Fruit fly (Drosophila melanogaster) whole organism, embryonic: ENCODE results near the gene Arpc1.
A peak's percentile ranks its signal among the peaks of the same experiment; 100 is the strongest.

Experiments
- ATbp ChIP-seq: fragments of 200-800 bp; sonication (Bioruptor generic); optimal IDR thresholded peaks from 2 replicates; lab custom pipeline; 2017; ENCODE audit warnings: missing biosample characterization, mild to moderate bottlenecking, missing genetic modification characterization, missing genetic modification reagents
- B-H1 ChIP-seq: fragments of 200-800 bp; sonication (Bioruptor generic); IDR thresholded peaks from 3 replicates; pipeline ENCODE4 v1.3.6; 2022; ENCODE audit warnings: missing biosample characterization, missing genetic modification characterization
- Blimp-1 ChIP-seq: fragments of 200-800 bp; sonication (Bioruptor generic); optimal IDR thresholded peaks from 3 replicates; lab custom pipeline; 2018; ENCODE audit warnings: missing biosample characterization, missing genetic modification characterization, mild to moderate bottlenecking, moderate library complexity, missing genetic modification reagents
- CG10209 ChIP-seq: fragments of 200-800 bp; sonication (Bioruptor generic); optimal IDR thresholded peaks from 3 replicates; lab custom pipeline; 2017; ENCODE audit warnings: missing biosample characterization, mild to moderate bottlenecking, missing genetic modification characterization, missing genetic modification reagents
- CG10565 ChIP-seq: fragments of 200-800 bp; sonication (Bioruptor generic); optimal IDR thresholded peaks from 3 replicates; lab custom pipeline; 2016; ENCODE audit warnings: missing biosample characterization, mild to moderate bottlenecking, missing genetic modification characterization
- CG11398 ChIP-seq: fragments of 200-800 bp; sonication (Bioruptor generic); optimal IDR thresholded peaks from 2 replicates; lab custom pipeline; 2016; ENCODE audit warnings: missing biosample characterization, missing genetic modification characterization
- CG13123 ChIP-seq: fragments of 200-800 bp; sonication (Bioruptor generic); optimal IDR thresholded peaks from 2 replicates; lab custom pipeline; 2016; ENCODE audit warnings: missing biosample characterization, missing genetic modification characterization
- CG13775 ChIP-seq: fragments of 200-800 bp; sonication (Bioruptor generic); optimal IDR thresholded peaks from 3 replicates; lab custom pipeline; 2017; ENCODE audit warnings: missing biosample characterization, mild to moderate bottlenecking, missing genetic modification characterization
- CG15514 ChIP-seq: fragments of 200-800 bp; sonication (Bioruptor generic); optimal IDR thresholded peaks from 3 replicates; lab custom pipeline; 2017; ENCODE audit warnings: missing biosample characterization, missing genetic modification characterization, mild to moderate bottlenecking, moderate library complexity, missing genetic modification reagents
- CG16815 ChIP-seq: fragments of 200-800 bp; sonication (Bioruptor generic); optimal IDR thresholded peaks from 3 replicates; lab custom pipeline; 2017; ENCODE audit warnings: missing biosample characterization, mild to moderate bottlenecking, missing genetic modification characterization
- CG17359 ChIP-seq: fragments of 200-800 bp; sonication (Bioruptor generic); optimal IDR thresholded peaks from 3 replicates; lab custom pipeline; 2018; ENCODE audit warnings: missing biosample characterization, mild to moderate bottlenecking, missing genetic modification characterization, moderate library complexity
- CG17361 ChIP-seq: fragments of 200-800 bp; sonication (Bioruptor generic); IDR thresholded peaks from 3 replicates; pipeline ENCODE4 v1.3.6; 2022; ENCODE audit warnings: missing biosample characterization, missing genetic modification characterization
- CG17568 ChIP-seq: fragments of 200-800 bp; sonication (Bioruptor generic); optimal IDR thresholded peaks from 2 replicates; lab custom pipeline; 2018; ENCODE audit warnings: missing biosample characterization, mild to moderate bottlenecking, missing genetic modification characterization, moderate library complexity
- CG17802 ChIP-seq: fragments of 200-800 bp; sonication (Bioruptor generic); optimal IDR thresholded peaks from 2 replicates; lab custom pipeline; 2018; ENCODE audit warnings: missing biosample characterization, mild to moderate bottlenecking, missing genetic modification characterization, moderate library complexity
- CG2875 ChIP-seq: fragments of 200-800 bp; sonication (Bioruptor generic); optimal IDR thresholded peaks from 2 replicates; lab custom pipeline; 2017; ENCODE audit warnings: missing biosample characterization, mild to moderate bottlenecking, missing genetic modification characterization, missing genetic modification reagents
- CG3163 ChIP-seq: fragments of 200-800 bp; sonication (Bioruptor generic); optimal IDR thresholded peaks from 3 replicates; lab custom pipeline; 2016; ENCODE audit warnings: missing biosample characterization, missing genetic modification characterization
- CG4328 ChIP-seq: fragments of 200-800 bp; sonication (Bioruptor generic); optimal IDR thresholded peaks from 3 replicates; lab custom pipeline; 2017; ENCODE audit warnings: missing biosample characterization, missing genetic modification reagents, missing genetic modification characterization
- CG7745 ChIP-seq: fragments of 200-800 bp; sonication (Bioruptor generic); optimal IDR thresholded peaks from 2 replicates; lab custom pipeline; 2018; ENCODE audit warnings: missing biosample characterization, mild to moderate bottlenecking, missing genetic modification characterization, moderate library complexity
- CG8089 ChIP-seq: fragments of 200-800 bp; sonication (Bioruptor generic); optimal IDR thresholded peaks from 3 replicates; lab custom pipeline; 2016; ENCODE audit warnings: missing biosample characterization, missing genetic modification characterization
- CG8281 ChIP-seq: fragments of 200-800 bp; sonication (Bioruptor generic); optimal IDR thresholded peaks from 2 replicates; lab custom pipeline; 2018; ENCODE audit warnings: missing biosample characterization, mild to moderate bottlenecking, missing genetic modification characterization, moderate library complexity
- Dll ChIP-seq: fragments of 200-800 bp; sonication (Bioruptor generic); IDR thresholded peaks from 4 replicates; pipeline ENCODE4 v1.3.6; 2022; ENCODE audit warnings: missing biosample characterization, missing genetic modification characterization; ENCODE audit not compliant: partially characterized antibody
- Dp ChIP-seq: fragments of 200-800 bp; sonication (Bioruptor generic); optimal IDR thresholded peaks from 2 replicates; lab custom pipeline; 2018; ENCODE audit warnings: missing biosample characterization, mild to moderate bottlenecking, missing genetic modification characterization, moderate library complexity
- Ets65A ChIP-seq: fragments of 200-800 bp; sonication (Bioruptor generic); peaks from one replicate; lab custom pipeline; 2016; ENCODE audit warnings: missing biosample characterization, missing genetic modification characterization
- Gug ChIP-seq: fragments of 200-800 bp; sonication (Bioruptor generic); IDR thresholded peaks from 4 replicates; pipeline ENCODE4 v1.3.6; 2022; ENCODE audit warnings: missing biosample characterization, missing genetic modification characterization
- NC2α ChIP-seq: fragments of 200-800 bp; sonication (Bioruptor generic); optimal IDR thresholded peaks from 2 replicates; lab custom pipeline; 2016; ENCODE audit warnings: missing biosample characterization, missing genetic modification characterization
- Oaz ChIP-seq: fragments of 200-800 bp; sonication (Bioruptor generic); IDR thresholded peaks from 2 replicates; pipeline ENCODE4 v1.3.6; 2022; ENCODE audit warnings: missing biosample characterization, missing genetic modification characterization
- Rfx ChIP-seq: fragments of 200-800 bp; sonication (Bioruptor generic); IDR thresholded peaks from 2 replicates; pipeline ENCODE4 v1.3.6; 2022; ENCODE audit warnings: missing biosample characterization, missing genetic modification characterization
- Side ChIP-seq: fragments of 200-800 bp; sonication (Bioruptor generic); optimal IDR thresholded peaks from 2 replicates; lab custom pipeline; 2016; ENCODE audit warnings: missing biosample characterization, missing genetic modification characterization
- Ssrp ChIP-seq: fragments of 200-800 bp; sonication (Bioruptor generic); optimal IDR thresholded peaks from 2 replicates; lab custom pipeline; 2018; ENCODE audit warnings: missing biosample characterization, mild to moderate bottlenecking, missing genetic modification characterization, moderate library complexity
- Stat92E ChIP-seq, 3 experiments: fragments of >200 bp in 2 of 3; fragments of 200-800 bp in 1 of 3; sonication (Bioruptor generic) in 1 of 3; optimal IDR thresholded peaks; 2 replicates each; lab custom pipeline; 2017 to 2019; ENCODE audit warnings: missing biosample characterization in 3 of 3, missing genetic modification characterization in 3 of 3, mild to moderate bottlenecking in 1 of 3, moderate library complexity in 1 of 3
- ash1 ChIP-seq: fragments of 200-800 bp; sonication (Bioruptor generic); optimal IDR thresholded peaks from 2 replicates; lab custom pipeline; 2018; ENCODE audit warnings: missing biosample characterization, mild to moderate bottlenecking, missing genetic modification characterization
- br ChIP-seq: fragments of >200 bp; optimal IDR thresholded peaks from 2 replicates; lab custom pipeline; 2017
- ci ChIP-seq: fragments of 200-800 bp; sonication (Bioruptor generic); IDR thresholded peaks from 3 replicates; pipeline ENCODE4 v1.3.6; 2022; ENCODE audit warnings: missing biosample characterization, missing genetic modification characterization
- dimm ChIP-seq: fragments of 200-800 bp; sonication (Bioruptor generic); IDR thresholded peaks from 2 replicates; pipeline ENCODE4 v1.3.6; 2022; ENCODE audit warnings: missing biosample characterization, missing genetic modification characterization
- emc ChIP-seq: fragments of 200-800 bp; sonication (Bioruptor generic); optimal IDR thresholded peaks from 2 replicates; lab custom pipeline; 2016; ENCODE audit warnings: missing biosample characterization, missing genetic modification characterization
- fd102C ChIP-seq: fragments of 200-800 bp; sonication (Bioruptor generic); optimal IDR thresholded peaks from 2 replicates; lab custom pipeline; 2018; ENCODE audit warnings: missing biosample characterization, mild to moderate bottlenecking, missing genetic modification characterization, moderate library complexity
- gro ChIP-seq: fragments of 200-800 bp; sonication (Bioruptor generic); optimal IDR thresholded peaks from 2 replicates; lab custom pipeline; 2016; ENCODE audit warnings: missing biosample characterization, missing genetic modification characterization
- hbn ChIP-seq: fragments of 200-800 bp; sonication (Bioruptor generic); IDR thresholded peaks from 2 replicates; pipeline ENCODE4 v1.3.6; 2022; ENCODE audit warnings: missing biosample characterization, missing genetic modification characterization; ENCODE audit not compliant: partially characterized antibody
- mirr ChIP-seq: fragments of 200-800 bp; sonication (Bioruptor generic); optimal IDR thresholded peaks from 3 replicates; lab custom pipeline; 2018; ENCODE audit warnings: missing biosample characterization, mild to moderate bottlenecking, missing genetic modification characterization
- nerfin-2 ChIP-seq: fragments of 200-800 bp; sonication (Bioruptor generic); IDR thresholded peaks from 2 replicates; pipeline ENCODE4 v1.3.6; 2022; ENCODE audit warnings: missing biosample characterization, missing genetic modification characterization; ENCODE audit not compliant: partially characterized antibody
- nom ChIP-seq: fragments of 200-800 bp; sonication (Bioruptor generic); optimal IDR thresholded peaks from 2 replicates; lab custom pipeline; 2017; ENCODE audit warnings: missing biosample characterization, missing genetic modification characterization, mild to moderate bottlenecking, moderate library complexity, missing genetic modification reagents
- pfk ChIP-seq: fragments of 200-800 bp; sonication (Bioruptor generic); optimal IDR thresholded peaks from 2 replicates; lab custom pipeline; 2018; ENCODE audit warnings: missing biosample characterization, mild to moderate bottlenecking, missing genetic modification characterization, moderate library complexity
- pum ChIP-seq: fragments of 200-800 bp; sonication (Bioruptor generic); optimal IDR thresholded peaks from 2 replicates; lab custom pipeline; 2016; ENCODE audit warnings: missing biosample characterization, missing genetic modification characterization
- pzg ChIP-seq: fragments of 200-800 bp; sonication (Bioruptor generic); optimal IDR thresholded peaks from 3 replicates; lab custom pipeline; 2018; ENCODE audit warnings: missing biosample characterization, mild to moderate bottlenecking, missing genetic modification characterization, moderate library complexity
- sens ChIP-seq: fragments of 200-800 bp; sonication (Bioruptor generic); peaks from one replicate; lab custom pipeline; 2016; ENCODE audit warnings: missing biosample characterization, missing genetic modification characterization
- sug ChIP-seq: fragments of 200-800 bp; optimal IDR thresholded peaks from 2 replicates; lab custom pipeline; 2019; ENCODE audit warnings: missing biosample characterization, mild to moderate bottlenecking, missing genetic modification characterization, moderate library complexity
- tap ChIP-seq: fragments of 200-800 bp; optimal IDR thresholded peaks from 3 replicates; lab custom pipeline; 2019; ENCODE audit warnings: missing biosample characterization, mild to moderate bottlenecking, missing genetic modification characterization, moderate library complexity

The Arpc1 gene

dm6 chr2L:13835002-13835910 lies 5.7 kb upstream of the Arpc1 start, which contains the start of the genes mRpS23 and CenG1A (continued):
- TF ChIP-seq CG8281 (tag; lab: Kevin White, UChicago) = peak; percentile 96
- TF ChIP-seq Ssrp (tag; lab: Kevin White, UChicago) = peak; percentile 100
- peak; percentile 100 for TF ChIP-seq B-H1
- peak in 1 of 3 experiments; percentile 99 for TF ChIP-seq Stat92E (GFP tag; optimal IDR thresholded peaks at IDR 0.05; lab: Kevin White, UChicago)
- TF ChIP-seq mirr = peak; percentile 100
- TF ChIP-seq CG13123 (GFP tag; lab: Kevin White, UChicago) = peak; percentile 99
- peak; percentile 99 for TF ChIP-seq CG13775 (GFP tag; lab: Kevin White, UChicago)
- TF ChIP-seq CG2875 (GFP tag; lab: Kevin White, UChicago) = peak; percentile 100
- TF ChIP-seq gro (GFP tag; lab: Kevin White, UChicago) = peak; percentile 100
- TF ChIP-seq Dll (GFP tag; lab: Robert Waterston, UW) = peak; percentile 93
- TF ChIP-seq CG10209 (GFP tag; lab: Kevin White, UChicago) = peak; percentile 100
- peak; percentile 81 for TF ChIP-seq pfk (GFP tag; lab: Kevin White, UChicago)
- peak; percentile 97 for TF ChIP-seq CG7745
- peak; percentile 60 for TF ChIP-seq Dp (GFP tag; lab: Kevin White, UChicago)
- peak; percentile 100 for TF ChIP-seq Oaz (GFP tag; lab: Robert Waterston, UW)
- TF ChIP-seq dimm (GFP tag; lab: Robert Waterston, UW) = peak; percentile 99
- TF ChIP-seq emc (GFP tag; lab: Kevin White, UChicago) = peak; percentile 99
- peak; percentile 100 for TF ChIP-seq CG16815 (GFP tag; lab: Kevin White, UChicago)
- peak; percentile 99 for TF ChIP-seq CG11398 (GFP tag; lab: Kevin White, UChicago)
- peak; percentile 66; the same call in 1 of the 2 replicates for TF ChIP-seq nerfin-2 (GFP tag; lab: Robert Waterston, UW)
- peak; percentile 98 for TF ChIP-seq fd102C (GFP tag; lab: Kevin White, UChicago)
- peak; percentile 99 for TF ChIP-seq ash1 (GFP tag; lab: Kevin White, UChicago)
- peak; percentile 100 for TF ChIP-seq ci
- no peak for TF ChIP-seq br (lab: Kevin White, UChicago)
- peak; percentile 95 for TF ChIP-seq CG17802 (tag; lab: Kevin White, UChicago)
- peak; percentile 100 for TF ChIP-seq sens (GFP tag; lab: Kevin White, UChicago)
- peak; percentile 100 for TF ChIP-seq CG8089 (GFP tag; lab: Kevin White, UChicago)
- peak; percentile 100 for TF ChIP-seq ATbp (GFP tag; lab: Kevin White, UChicago)
- peak; percentile 100 for TF ChIP-seq Ets65A (GFP tag; lab: Kevin White, UChicago)
- peak; percentile 99 for TF ChIP-seq nom (GFP tag; lab: Kevin White, UChicago)
- peak; percentile 100 for TF ChIP-seq tap (tag; lab: Kevin White, UChicago)
- TF ChIP-seq CG17568 (GFP tag; lab: Kevin White, UChicago) = peak; percentile 100
- peak; percentile 88 for TF ChIP-seq pzg (GFP tag; lab: Kevin White, UChicago)
- peak; percentile 99 for TF ChIP-seq CG10565 (GFP tag; lab: Kevin White, UChicago)
- TF ChIP-seq Rfx = peak; percentile 100
- peak; percentile 99 for TF ChIP-seq Blimp-1 (GFP tag; lab: Kevin White, UChicago)
- TF ChIP-seq CG17361 (GFP tag; lab: Robert Waterston, UW) = peak; percentile 99
- TF ChIP-seq Gug (GFP tag; lab: Robert Waterston, UW) = peak; percentile 100
- TF ChIP-seq pum = peak; percentile 100
- TF ChIP-seq CG4328 (GFP tag; lab: Kevin White, UChicago) = peak; percentile 99
- peak; percentile 79 for TF ChIP-seq hbn (GFP tag; lab: Robert Waterston, UW)
- peak; percentile 99 for TF ChIP-seq NC2α (GFP tag; lab: Kevin White, UChicago)
- peak; percentile 100 for TF ChIP-seq Side (GFP tag; lab: Kevin White, UChicago)
- TF ChIP-seq sug (tag; lab: Kevin White, UChicago) = peak; percentile 99
- peak; percentile 100 for TF ChIP-seq CG17359 (tag; lab: Kevin White, UChicago)
- TF ChIP-seq CG3163 (GFP tag; lab: Kevin White, UChicago) = peak; percentile 96
- peak; percentile 96 for TF ChIP-seq CG15514 (GFP tag; lab: Kevin White, UChicago)
